Fruit fly (Drosophila melanogaster) whole organism, embryonic: ENCODE measurements around the gene CG6654.
A peak's percentile ranks its signal among the peaks of the same experiment; 100 is the strongest.

Experiments used
- ATbp ChIP-seq: fragments of 200-800 bp; sonication (Bioruptor generic); optimal IDR thresholded peaks from 2 replicates; lab custom pipeline; 2017; ENCODE audit warnings: missing biosample characterization, mild to moderate bottlenecking, missing genetic modification characterization, missing genetic modification reagents
- Antp ChIP-seq: fragments of 200-800 bp; sonication (Bioruptor generic); optimal IDR thresholded peaks from 3 replicates; lab custom pipeline; 2016; ENCODE audit warnings: missing biosample characterization, missing genetic modification characterization
- Atf-2 ChIP-seq: fragments of 200-800 bp; sonication (Bioruptor generic); optimal IDR thresholded peaks from 2 replicates; lab custom pipeline; 2016; ENCODE audit warnings: missing biosample characterization, missing genetic modification characterization
- CG10267 ChIP-seq: fragments of 200-800 bp; sonication (Bioruptor generic); optimal IDR thresholded peaks from 2 replicates; lab custom pipeline; 2018; ENCODE audit warnings: missing biosample characterization, mild to moderate bottlenecking, missing genetic modification characterization, moderate library complexity
- CG10979 ChIP-seq: fragments of 200-800 bp; sonication (Bioruptor generic); optimal IDR thresholded peaks from 2 replicates; lab custom pipeline; 2018; ENCODE audit warnings: missing biosample characterization, mild to moderate bottlenecking, missing genetic modification characterization, moderate library complexity
- CG11456 ChIP-seq: fragments of 200-800 bp; sonication (Bioruptor generic); IDR thresholded peaks from 3 replicates; pipeline ENCODE4 v1.3.6; 2022; ENCODE audit warnings: missing biosample characterization, missing genetic modification characterization
- CG13123 ChIP-seq: fragments of 200-800 bp; sonication (Bioruptor generic); optimal IDR thresholded peaks from 2 replicates; lab custom pipeline; 2016; ENCODE audit warnings: missing biosample characterization, missing genetic modification characterization
- CG13624 ChIP-seq: fragments of 200-800 bp; sonication (Bioruptor generic); optimal IDR thresholded peaks from 2 replicates; lab custom pipeline; 2016; ENCODE audit warnings: missing biosample characterization, missing genetic modification characterization
- CG14710 ChIP-seq: fragments of 200-800 bp; sonication (Bioruptor generic); optimal IDR thresholded peaks from 3 replicates; lab custom pipeline; 2019; ENCODE audit warnings: missing biosample characterization, mild to moderate bottlenecking, missing genetic modification characterization, moderate library complexity
- CG14860 ChIP-seq: fragments of 200-800 bp; sonication (Bioruptor generic); IDR thresholded peaks from 3 replicates; pipeline ENCODE4 v1.3.6; 2022; ENCODE audit warnings: missing biosample characterization, missing genetic modification characterization; ENCODE audit not compliant: partially characterized antibody
- CG14965 ChIP-seq: fragments of 200-800 bp; sonication (Bioruptor generic); optimal IDR thresholded peaks from 2 replicates; lab custom pipeline; 2016; ENCODE audit warnings: missing biosample characterization, missing genetic modification characterization, borderline replicate concordance
- CG18599 ChIP-seq: fragments of 200-800 bp; sonication (Bioruptor generic); optimal IDR thresholded peaks from 3 replicates; lab custom pipeline; 2017; ENCODE audit warnings: missing biosample characterization, missing genetic modification characterization, mild to moderate bottlenecking, moderate library complexity, missing genetic modification reagents
- CG31441 ChIP-seq: fragments of 200-800 bp; sonication (Bioruptor generic); IDR thresholded peaks from 2 replicates; pipeline ENCODE4 v1.3.6; 2022; ENCODE audit warnings: missing biosample characterization, missing genetic modification characterization
- CG32772 ChIP-seq: fragments of 200-800 bp; sonication (Bioruptor generic); IDR thresholded peaks from 2 replicates; pipeline ENCODE4 v1.3.6; 2022; ENCODE audit warnings: missing biosample characterization, missing genetic modification characterization
- CG3407 ChIP-seq: fragments of 200-800 bp; sonication (Bioruptor generic); optimal IDR thresholded peaks from 2 replicates; lab custom pipeline; 2018; ENCODE audit warnings: missing biosample characterization, mild to moderate bottlenecking, missing genetic modification characterization
- CG34376 ChIP-seq: fragments of 200-800 bp; sonication (Bioruptor generic); optimal IDR thresholded peaks from 2 replicates; lab custom pipeline; 2018; ENCODE audit warnings: missing biosample characterization, mild to moderate bottlenecking, missing genetic modification characterization
- CG34422 ChIP-seq: fragments of 200-800 bp; sonication (Bioruptor generic); IDR thresholded peaks from 3 replicates; pipeline ENCODE4 v1.3.6; 2022; ENCODE audit warnings: missing biosample characterization, missing genetic modification characterization
- CG3847 ChIP-seq: fragments of 200-800 bp; sonication (Bioruptor generic); IDR thresholded peaks from 2 replicates; pipeline ENCODE4 v1.3.6; 2022; ENCODE audit warnings: missing biosample characterization, missing genetic modification characterization
- CG4282 ChIP-seq: fragments of 200-800 bp; sonication (Bioruptor generic); optimal IDR thresholded peaks from 2 replicates; lab custom pipeline; 2016; ENCODE audit warnings: missing biosample characterization, missing genetic modification characterization
- CG4617 ChIP-seq: fragments of 200-800 bp; sonication (Bioruptor generic); optimal IDR thresholded peaks from 3 replicates; lab custom pipeline; 2016; ENCODE audit warnings: missing biosample characterization, missing genetic modification characterization, borderline replicate concordance
- CG7357 ChIP-seq: fragments of 200-800 bp; sonication (Bioruptor generic); IDR thresholded peaks from 3 replicates; pipeline ENCODE4 v1.3.6; 2022; ENCODE audit warnings: missing biosample characterization, missing genetic modification characterization
- CG7963 ChIP-seq: fragments of 200-800 bp; sonication (Bioruptor generic); IDR thresholded peaks from 3 replicates; pipeline ENCODE4 v1.3.6; 2022; ENCODE audit warnings: missing biosample characterization, missing genetic modification characterization; ENCODE audit not compliant: partially characterized antibody
- Camta ChIP-seq: fragments of 200-800 bp; sonication (Bioruptor generic); optimal IDR thresholded peaks from 2 replicates; lab custom pipeline; 2016; ENCODE audit warnings: missing biosample characterization, missing genetic modification characterization
- Dll ChIP-seq: fragments of 200-800 bp; sonication (Bioruptor generic); IDR thresholded peaks from 4 replicates; pipeline ENCODE4 v1.3.6; 2022; ENCODE audit warnings: missing biosample characterization, missing genetic modification characterization; ENCODE audit not compliant: partially characterized antibody
- Dp ChIP-seq: fragments of 200-800 bp; sonication (Bioruptor generic); optimal IDR thresholded peaks from 2 replicates; lab custom pipeline; 2018; ENCODE audit warnings: missing biosample characterization, mild to moderate bottlenecking, missing genetic modification characterization, moderate library complexity
- E2f2 ChIP-seq: fragments of 200-800 bp; sonication (Bioruptor generic); IDR thresholded peaks from 2 replicates; pipeline ENCODE4 v1.3.6; 2022; ENCODE audit warnings: missing biosample characterization, missing genetic modification characterization
- Ets97D ChIP-seq: fragments of 200-800 bp; sonication (Bioruptor generic); optimal IDR thresholded peaks from 3 replicates; lab custom pipeline; 2016; ENCODE audit warnings: missing biosample characterization, missing genetic modification characterization
- Gsc ChIP-seq: fragments of 200-800 bp; sonication (Bioruptor generic); IDR thresholded peaks from 2 replicates; pipeline ENCODE4 v1.3.6; 2022; ENCODE audit warnings: missing biosample characterization, missing genetic modification characterization
- Hand ChIP-seq: fragments of 200-800 bp; sonication (Bioruptor generic); optimal IDR thresholded peaks from 2 replicates; lab custom pipeline; 2017; ENCODE audit warnings: mild to moderate bottlenecking, missing biosample characterization, missing genetic modification reagents, missing genetic modification characterization
- Hr78 ChIP-seq, 2 experiments: fragments of 200-800 bp in 1 of 2; fragments of >200 bp in 1 of 2; sonication (Bioruptor generic) in 1 of 2; optimal IDR thresholded peaks; 2 replicates each; lab custom pipeline; 2017 to 2019; ENCODE audit warnings: missing biosample characterization in 2 of 2, missing genetic modification characterization in 2 of 2, mild to moderate bottlenecking in 1 of 2, moderate library complexity in 1 of 2
- MBD-R2 ChIP-seq: fragments of 200-800 bp; sonication (Bioruptor generic); IDR thresholded peaks from 2 replicates; pipeline ENCODE4 v1.3.6; 2022; ENCODE audit warnings: missing biosample characterization, missing genetic modification characterization
- MESR4 ChIP-seq: fragments of 200-800 bp; sonication (Bioruptor generic); optimal IDR thresholded peaks from 2 replicates; lab custom pipeline; 2018; ENCODE audit warnings: missing biosample characterization, mild to moderate bottlenecking, missing genetic modification characterization, moderate library complexity
- Spps ChIP-seq: fragments of 200-800 bp; sonication (Bioruptor generic); optimal IDR thresholded peaks from 2 replicates; lab custom pipeline; 2018; ENCODE audit warnings: missing biosample characterization, mild to moderate bottlenecking, missing genetic modification characterization
- Stat92E ChIP-seq, 3 experiments: fragments of >200 bp in 2 of 3; fragments of 200-800 bp in 1 of 3; sonication (Bioruptor generic) in 1 of 3; optimal IDR thresholded peaks; 2 replicates each; lab custom pipeline; 2017 to 2019; ENCODE audit warnings: missing biosample characterization in 3 of 3, missing genetic modification characterization in 3 of 3, mild to moderate bottlenecking in 1 of 3, moderate library complexity in 1 of 3
- YL-1 ChIP-seq: fragments of 200-800 bp; sonication (Bioruptor generic); optimal IDR thresholded peaks from 3 replicates; lab custom pipeline; 2017; ENCODE audit warnings: missing biosample characterization, mild to moderate bottlenecking, missing genetic modification characterization
- bbx ChIP-seq: fragments of 200-800 bp; sonication (Bioruptor generic); IDR thresholded peaks from 2 replicates; pipeline ENCODE4 v1.3.6; 2022; ENCODE audit warnings: missing biosample characterization, missing genetic modification characterization; ENCODE audit not compliant: partially characterized antibody
- chinmo ChIP-seq: fragments of 200-800 bp; sonication (Bioruptor generic); IDR thresholded peaks from 4 replicates; pipeline ENCODE4 v1.3.6; 2022; ENCODE audit warnings: missing biosample characterization, missing genetic modification characterization; ENCODE audit not compliant: partially characterized antibody
- ci ChIP-seq: fragments of 200-800 bp; sonication (Bioruptor generic); IDR thresholded peaks from 3 replicates; pipeline ENCODE4 v1.3.6; 2022; ENCODE audit warnings: missing biosample characterization, missing genetic modification characterization
- dati ChIP-seq: fragments of 200-800 bp; sonication (Bioruptor generic); IDR thresholded peaks from 2 replicates; pipeline ENCODE4 v1.3.6; 2022; ENCODE audit warnings: missing biosample characterization, missing genetic modification characterization
- dmrt99B ChIP-seq: fragments of 200-800 bp; sonication (Bioruptor generic); optimal IDR thresholded peaks from 2 replicates; lab custom pipeline; 2018; ENCODE audit warnings: missing biosample characterization, mild to moderate bottlenecking, missing genetic modification characterization, moderate library complexity
- eve ChIP-seq, 2 experiments: fragments of >200 bp; optimal IDR thresholded peaks; 2 replicates each; lab custom pipeline; 2017; ENCODE audit warnings: missing biosample characterization in 2 of 2, missing genetic modification characterization in 2 of 2
- exex ChIP-seq: fragments of 200-800 bp; sonication (Bioruptor generic); optimal IDR thresholded peaks from 4 replicates; lab custom pipeline; 2018; ENCODE audit warnings: missing biosample characterization, mild to moderate bottlenecking, missing genetic modification characterization, moderate library complexity
- fd3F ChIP-seq: fragments of 200-800 bp; sonication (Bioruptor generic); optimal IDR thresholded peaks from 2 replicates; lab custom pipeline; 2018; ENCODE audit warnings: missing biosample characterization, mild to moderate bottlenecking, missing genetic modification characterization, moderate library complexity
- gt ChIP-seq: fragments of 200-800 bp; sonication (Bioruptor generic); IDR thresholded peaks from 2 replicates; pipeline ENCODE4 v1.3.6; 2022; ENCODE audit warnings: missing biosample characterization, missing genetic modification characterization
- sc ChIP-seq, 3 experiments: fragments of >200 bp in 2 of 3; fragments of 200-800 bp in 1 of 3; sonication (Bioruptor generic) in 1 of 3; optimal IDR thresholded peaks; 2 replicates in 2 of 3; 3 replicates in 1 of 3; lab custom pipeline; 2017; ENCODE audit warnings: mild to moderate bottlenecking in 1 of 3, missing biosample characterization in 1 of 3, missing genetic modification characterization in 1 of 3, missing genetic modification reagents in 1 of 3
- sens-2 ChIP-seq: fragments of 200-800 bp; sonication (Bioruptor generic); IDR thresholded peaks from 2 replicates; pipeline ENCODE4 v1.3.6; 2022; ENCODE audit warnings: missing biosample characterization, missing genetic modification characterization
- sr ChIP-seq: fragments of 200-800 bp; sonication (Bioruptor generic); IDR thresholded peaks from 3 replicates; pipeline ENCODE4 v1.3.6; 2022; ENCODE audit warnings: missing biosample characterization, missing genetic modification characterization
- stc ChIP-seq: fragments of 200-800 bp; sonication (Bioruptor generic); IDR thresholded peaks from 2 replicates; pipeline ENCODE4 v1.3.6; 2022; ENCODE audit warnings: missing biosample characterization, missing genetic modification characterization
- tup ChIP-seq: fragments of 200-800 bp; sonication (Bioruptor generic); optimal IDR thresholded peaks from 2 replicates; lab custom pipeline; 2016; ENCODE audit warnings: missing biosample characterization, mild to moderate bottlenecking, missing genetic modification characterization, moderate library complexity
- unpg ChIP-seq: fragments of 200-800 bp; sonication (Bioruptor generic); optimal IDR thresholded peaks from 3 replicates; lab custom pipeline; 2018; ENCODE audit warnings: missing biosample characterization, mild to moderate bottlenecking, missing genetic modification characterization, moderate library complexity

The CG6654 gene

dm6 chr3R:15222973-15223372, 9.5 kb upstream of the CG6654 start, which contains the start of gene Polr2G (continued):
- no peak for TF ChIP-seq gt (GFP tag; lab: Robert Waterston, UW)
- TF ChIP-seq Dp (GFP tag; lab: Kevin White, UChicago), result peak; percentile 67
- TF ChIP-seq ci (GFP tag; lab: Robert Waterston, UW), result no peak
- no peak for TF ChIP-seq sens-2
- TF ChIP-seq tup (GFP tag; lab: Kevin White, UChicago), result no peak
- no peak for TF ChIP-seq eve (GFP tag; optimal IDR thresholded peaks at IDR 0.05; lab: Kevin White, UChicago)
- TF ChIP-seq CG3407 (GFP tag; lab: Kevin White, UChicago), result no peak
- TF ChIP-seq CG11456 (GFP tag; lab: Robert Waterston, UW), result no peak
- TF ChIP-seq CG10267 (tag; lab: Kevin White, UChicago), result peak; percentile 10
- TF ChIP-seq bbx, result no peak
- TF ChIP-seq dati (GFP tag; lab: Robert Waterston, UW), result no peak
- no peak for TF ChIP-seq Spps (tag; lab: Kevin White, UChicago)
- TF ChIP-seq unpg (GFP tag; lab: Kevin White, UChicago), result no peak
- TF ChIP-seq dmrt99B (tag; lab: Kevin White, UChicago), result no peak
- no peak for TF ChIP-seq Hr78 (GFP tag; optimal IDR thresholded peaks at IDR 0.05; lab: Kevin White, UChicago)
- no peak for TF ChIP-seq Antp
- no peak for TF ChIP-seq stc
- peak; percentile 67 for TF ChIP-seq E2f2 (GFP tag; lab: Robert Waterston, UW)
- TF ChIP-seq sr, result no peak
- TF ChIP-seq CG13624 (GFP tag; lab: Kevin White, UChicago), result no peak
- peak; percentile 10 for TF ChIP-seq CG14710
- TF ChIP-seq CG14965, result no peak
- peak; percentile 34 for TF ChIP-seq YL-1 (GFP tag; lab: Kevin White, UChicago)
- TF ChIP-seq CG31441, result no peak
- TF ChIP-seq CG4617 (GFP tag; lab: Kevin White, UChicago), result peak; percentile 50
- no peak for TF ChIP-seq CG14860 (GFP tag; lab: Robert Waterston, UW)
- TF ChIP-seq exex, result no peak
- TF ChIP-seq CG13123 (GFP tag; lab: Kevin White, UChicago), result no peak
- peak; percentile 61 for TF ChIP-seq MESR4 (GFP tag; lab: Kevin White, UChicago)
- no peak for TF ChIP-seq CG3847
- TF ChIP-seq Dll (GFP tag; lab: Robert Waterston, UW), result peak; percentile 28; the same call in 1 of the 4 replicates
- no peak for TF ChIP-seq ATbp
- TF ChIP-seq MBD-R2 (GFP tag; lab: Robert Waterston, UW), result peak; percentile 70
- TF ChIP-seq CG34422, result peak; percentile 13; the same call in 1 of the 3 replicates
- peak; percentile 4 for TF ChIP-seq Ets97D (GFP tag; lab: Kevin White, UChicago)
- TF ChIP-seq CG7963 (GFP tag; lab: Robert Waterston, UW), result no peak
- no peak for TF ChIP-seq Stat92E (GFP tag; optimal IDR thresholded peaks at IDR 0.05; lab: Kevin White, UChicago)

- no peak for TF ChIP-seq Hand (GFP tag; lab: Kevin White, UChicago)
- peak; percentile 71 for TF ChIP-seq CG34376 (GFP tag; lab: Kevin White, UChicago)
- TF ChIP-seq sc (optimal IDR thresholded peaks at IDR 0.05; lab: Kevin White, UChicago), result no peak
- TF ChIP-seq sc (GFP tag; optimal IDR thresholded peaks at IDR 0.05; lab: Kevin White, UChicago), result no peak
- TF ChIP-seq Camta (GFP tag; lab: Kevin White, UChicago), result peak; percentile 84
- no peak for TF ChIP-seq Atf-2
- TF ChIP-seq CG10979 (tag; lab: Kevin White, UChicago), result peak; percentile 73
- no peak for TF ChIP-seq chinmo (GFP tag; lab: Robert Waterston, UW)
- TF ChIP-seq CG7357, result peak; percentile 89
- TF ChIP-seq CG4282 (GFP tag; lab: Kevin White, UChicago), result no peak
- peak; percentile 92 for TF ChIP-seq CG32772 (GFP tag; lab: Robert Waterston, UW)
- TF ChIP-seq fd3F (GFP tag; lab: Kevin White, UChicago), result peak; percentile 46
- no peak for TF ChIP-seq dmrt99B (tag; lab: Kevin White, UChicago)
- peak; percentile 78 for TF ChIP-seq Gsc (GFP tag; lab: Robert Waterston, UW)
- no peak for TF ChIP-seq CG18599 (GFP tag; lab: Kevin White, UChicago)
These were observed 5.5 kb upstream of the CG6654 start, which contains the start of the genes SIDL and CG12241 for dm6 chr3R:15218824-15219576. Gene SIDL (minus strand): TSS chr3R:15218874. Gene CG12241 (plus strand): TSS chr3R:15219256.
